Fruit fly (Drosophila melanogaster) whole organism, embryonic: ENCODE results near the gene bor.
A peak's percentile ranks its signal among the peaks of the same experiment; 100 is the strongest.

ENCODE experiments used
- B-H2 ChIP-seq: fragments of 200-800 bp; sonication (Bioruptor generic); optimal IDR thresholded peaks from 2 replicates; lab custom pipeline; 2018; ENCODE audit warnings: missing biosample characterization, mild to moderate bottlenecking, missing genetic modification characterization
- BtbVII ChIP-seq: fragments of 200-800 bp; sonication (Bioruptor generic); optimal IDR thresholded peaks from 3 replicates; lab custom pipeline; 2017; ENCODE audit warnings: missing biosample characterization, mild to moderate bottlenecking, missing genetic modification characterization
- CG1024 ChIP-seq: fragments of 200-800 bp; sonication (Bioruptor generic); IDR thresholded peaks from 2 replicates; pipeline ENCODE4 v1.3.6; 2022; ENCODE audit warnings: missing biosample characterization, missing genetic modification characterization
- CG10959 ChIP-seq: fragments of 200-800 bp; sonication (Bioruptor generic); IDR thresholded peaks from 2 replicates; pipeline ENCODE4 v1.3.6; 2022; ENCODE audit warnings: missing biosample characterization, missing genetic modification characterization
- CG1529 ChIP-seq: fragments of 200-800 bp; sonication (Bioruptor generic); optimal IDR thresholded peaks from 3 replicates; lab custom pipeline; 2018; ENCODE audit warnings: missing biosample characterization, missing genetic modification characterization
- CG16813 ChIP-seq: fragments of 200-800 bp; sonication (Bioruptor generic); IDR thresholded peaks from 3 replicates; pipeline ENCODE4 v1.3.6; 2022; ENCODE audit warnings: missing biosample characterization, missing genetic modification characterization; ENCODE audit not compliant: partially characterized antibody
- CG17359 ChIP-seq: fragments of 200-800 bp; sonication (Bioruptor generic); optimal IDR thresholded peaks from 3 replicates; lab custom pipeline; 2018; ENCODE audit warnings: missing biosample characterization, mild to moderate bottlenecking, missing genetic modification characterization, moderate library complexity
- CG1832 ChIP-seq: fragments of 200-800 bp; sonication (Bioruptor generic); optimal IDR thresholded peaks from 2 replicates; lab custom pipeline; 2017; ENCODE audit warnings: missing biosample characterization, mild to moderate bottlenecking, missing genetic modification characterization, inconsistent platforms
- CG18599 ChIP-seq: fragments of 200-800 bp; sonication (Bioruptor generic); optimal IDR thresholded peaks from 3 replicates; lab custom pipeline; 2017; ENCODE audit warnings: missing biosample characterization, missing genetic modification characterization, mild to moderate bottlenecking, moderate library complexity, missing genetic modification reagents
- CG3407 ChIP-seq: fragments of 200-800 bp; sonication (Bioruptor generic); optimal IDR thresholded peaks from 2 replicates; lab custom pipeline; 2018; ENCODE audit warnings: missing biosample characterization, mild to moderate bottlenecking, missing genetic modification characterization
- CG34224 ChIP-seq: fragments of 200-800 bp; sonication (Bioruptor generic); IDR thresholded peaks from 3 replicates; pipeline ENCODE4 v1.3.6; 2022; ENCODE audit warnings: missing biosample characterization, missing genetic modification characterization; ENCODE audit not compliant: partially characterized antibody
- CG4404 ChIP-seq: fragments of 200-800 bp; sonication (Bioruptor generic); IDR thresholded peaks from 2 replicates; pipeline ENCODE4 v1.3.6; 2022; ENCODE audit warnings: missing biosample characterization, missing genetic modification characterization
- CG6272 ChIP-seq: fragments of 200-800 bp; sonication (Bioruptor generic); IDR thresholded peaks from 2 replicates; pipeline ENCODE4 v1.3.6; 2022; ENCODE audit warnings: missing biosample characterization, missing genetic modification characterization
- CG7271 ChIP-seq: fragments of 200-800 bp; sonication (Bioruptor generic); optimal IDR thresholded peaks from 2 replicates; lab custom pipeline; 2018; ENCODE audit warnings: missing biosample characterization, mild to moderate bottlenecking, missing genetic modification characterization, moderate library complexity
- CG9876 ChIP-seq: fragments of 200-800 bp; sonication (Bioruptor generic); optimal IDR thresholded peaks from 2 replicates; lab custom pipeline; 2016; ENCODE audit warnings: missing biosample characterization, missing genetic modification characterization
- Camta ChIP-seq: fragments of 200-800 bp; sonication (Bioruptor generic); optimal IDR thresholded peaks from 2 replicates; lab custom pipeline; 2016; ENCODE audit warnings: missing biosample characterization, missing genetic modification characterization
- Dad ChIP-seq: fragments of 200-800 bp; sonication (Bioruptor generic); optimal IDR thresholded peaks from 3 replicates; lab custom pipeline; 2016; ENCODE audit warnings: missing biosample characterization, missing genetic modification characterization
- Dbx ChIP-seq: fragments of 200-800 bp; sonication (Bioruptor generic); IDR thresholded peaks from 3 replicates; pipeline ENCODE4 v1.3.6; 2022; ENCODE audit warnings: missing biosample characterization, missing genetic modification characterization
- Dip3 ChIP-seq: fragments of 200-800 bp; sonication (Bioruptor generic); optimal IDR thresholded peaks from 3 replicates; lab custom pipeline; 2016; ENCODE audit warnings: missing biosample characterization, missing genetic modification characterization
- Fer2 ChIP-seq: fragments of 200-800 bp; sonication (Bioruptor generic); optimal IDR thresholded peaks from 2 replicates; lab custom pipeline; 2018; ENCODE audit warnings: missing biosample characterization, mild to moderate bottlenecking, missing genetic modification characterization, moderate library complexity
- GATAe ChIP-seq: fragments of 200-800 bp; sonication (Bioruptor generic); conservative IDR thresholded peaks from 2 replicates; pipeline ENCODE4 v1.3.6; 2022; ENCODE audit warnings: missing biosample characterization, missing genetic modification characterization
- Hmx ChIP-seq: fragments of 200-800 bp; sonication (Bioruptor generic); optimal IDR thresholded peaks from 2 replicates; lab custom pipeline; 2016; ENCODE audit warnings: missing biosample characterization, missing genetic modification characterization
- Hr78 ChIP-seq, 2 experiments: fragments of 200-800 bp in 1 of 2; fragments of >200 bp in 1 of 2; sonication (Bioruptor generic) in 1 of 2; optimal IDR thresholded peaks; 2 replicates each; lab custom pipeline; 2017 to 2019; ENCODE audit warnings: missing biosample characterization in 2 of 2, missing genetic modification characterization in 2 of 2, mild to moderate bottlenecking in 1 of 2, moderate library complexity in 1 of 2
- MESR4 ChIP-seq: fragments of 200-800 bp; sonication (Bioruptor generic); optimal IDR thresholded peaks from 2 replicates; lab custom pipeline; 2018; ENCODE audit warnings: missing biosample characterization, mild to moderate bottlenecking, missing genetic modification characterization, moderate library complexity
- Meics ChIP-seq: fragments of 200-800 bp; sonication (Bioruptor generic); optimal IDR thresholded peaks from 2 replicates; lab custom pipeline; 2017; ENCODE audit warnings: missing biosample characterization, mild to moderate bottlenecking, missing genetic modification characterization
- Nf-YA ChIP-seq: fragments of 200-800 bp; sonication (Bioruptor generic); IDR thresholded peaks from 2 replicates; pipeline ENCODE4 v1.3.6; 2022; ENCODE audit warnings: missing biosample characterization, missing genetic modification characterization
- Side ChIP-seq: fragments of 200-800 bp; sonication (Bioruptor generic); optimal IDR thresholded peaks from 2 replicates; lab custom pipeline; 2016; ENCODE audit warnings: missing biosample characterization, missing genetic modification characterization
- Sry-δ ChIP-seq: fragments of 200-800 bp; sonication (Bioruptor generic); optimal IDR thresholded peaks from 2 replicates; lab custom pipeline; 2016; ENCODE audit warnings: missing biosample characterization, missing genetic modification characterization
- Trl ChIP-seq, 3 experiments: fragments of >200 bp in 2 of 3; fragments of 200-800 bp in 1 of 3; sonication (Bioruptor generic) in 1 of 3; optimal IDR thresholded peaks; 2 replicates in 1 of 3; 3 replicates in 2 of 3; lab custom pipeline; 2016 to 2017; ENCODE audit warnings: missing biosample characterization in 1 of 3, missing genetic modification characterization in 1 of 3
- Vsx1 ChIP-seq: fragments of 200-800 bp; sonication (Bioruptor generic); optimal IDR thresholded peaks from 2 replicates; lab custom pipeline; 2017; ENCODE audit warnings: missing biosample characterization, mild to moderate bottlenecking, missing genetic modification characterization, missing genetic modification reagents
- YL-1 ChIP-seq: fragments of 200-800 bp; sonication (Bioruptor generic); optimal IDR thresholded peaks from 3 replicates; lab custom pipeline; 2017; ENCODE audit warnings: missing biosample characterization, mild to moderate bottlenecking, missing genetic modification characterization
- ac ChIP-seq: fragments of 200-800 bp; sonication (Bioruptor generic); optimal IDR thresholded peaks from 3 replicates; lab custom pipeline; 2017; ENCODE audit warnings: missing biosample characterization, mild to moderate bottlenecking, missing genetic modification characterization
- ap ChIP-seq: fragments of 200-800 bp; sonication (Bioruptor generic); IDR thresholded peaks from 2 replicates; pipeline ENCODE4 v1.3.6; 2022; ENCODE audit warnings: missing biosample characterization, missing genetic modification characterization
- ash1 ChIP-seq: fragments of 200-800 bp; sonication (Bioruptor generic); optimal IDR thresholded peaks from 2 replicates; lab custom pipeline; 2018; ENCODE audit warnings: missing biosample characterization, mild to moderate bottlenecking, missing genetic modification characterization
- br ChIP-seq: fragments of >200 bp; optimal IDR thresholded peaks from 2 replicates; lab custom pipeline; 2017
- bsh ChIP-seq, 2 experiments: fragments of 200-800 bp; sonication (Bioruptor generic); optimal IDR thresholded peaks; 2 replicates each; lab custom pipeline; 2017 to 2018; ENCODE audit warnings: mild to moderate bottlenecking in 2 of 2, missing biosample characterization in 2 of 2, missing genetic modification characterization in 2 of 2, moderate library complexity in 1 of 2
- cas ChIP-seq: fragments of 200-800 bp; sonication (Bioruptor generic); IDR thresholded peaks from 2 replicates; pipeline ENCODE4 v1.3.6; 2022; ENCODE audit warnings: missing biosample characterization, missing genetic modification characterization
- cg ChIP-seq: fragments of 200-800 bp; sonication (Bioruptor generic); optimal IDR thresholded peaks from 3 replicates; lab custom pipeline; 2019; ENCODE audit warnings: missing biosample characterization, mild to moderate bottlenecking, missing genetic modification characterization, moderate library complexity
- dan ChIP-seq: fragments of 200-800 bp; sonication (Bioruptor generic); IDR thresholded peaks from 2 replicates; pipeline ENCODE4 v1.3.6; 2022; ENCODE audit warnings: missing biosample characterization, missing genetic modification characterization
- exex ChIP-seq: fragments of 200-800 bp; sonication (Bioruptor generic); optimal IDR thresholded peaks from 4 replicates; lab custom pipeline; 2018; ENCODE audit warnings: missing biosample characterization, mild to moderate bottlenecking, missing genetic modification characterization, moderate library complexity
- hkb ChIP-seq, 2 experiments: fragments of 200-800 bp in 1 of 2; fragments of >200 bp in 1 of 2; sonication (Bioruptor generic) in 1 of 2; IDR thresholded peaks in 1 of 2; optimal IDR thresholded peaks in 1 of 2; 2 replicates each; pipeline versions ENCODE4 v1.3.6 to Lab custom; 2017 to 2022; ENCODE audit warnings: missing biosample characterization in 1 of 2, missing genetic modification characterization in 1 of 2
- kni ChIP-seq: fragments of 200-800 bp; sonication (Bioruptor generic); optimal IDR thresholded peaks from 3 replicates; lab custom pipeline; 2017; ENCODE audit warnings: mild to moderate bottlenecking, missing biosample characterization, missing genetic modification reagents, missing genetic modification characterization
- lilli ChIP-seq: fragments of 200-800 bp; sonication (Bioruptor generic); optimal IDR thresholded peaks from 3 replicates; lab custom pipeline; 2016; ENCODE audit warnings: missing biosample characterization, missing genetic modification characterization
- mirr ChIP-seq: fragments of 200-800 bp; sonication (Bioruptor generic); optimal IDR thresholded peaks from 3 replicates; lab custom pipeline; 2018; ENCODE audit warnings: missing biosample characterization, mild to moderate bottlenecking, missing genetic modification characterization
- pros ChIP-seq: fragments of 200-800 bp; sonication (Bioruptor generic); optimal IDR thresholded peaks from 3 replicates; lab custom pipeline; 2019; ENCODE audit warnings: missing biosample characterization, mild to moderate bottlenecking, missing genetic modification characterization, moderate library complexity
- sens-2 ChIP-seq: fragments of 200-800 bp; sonication (Bioruptor generic); IDR thresholded peaks from 2 replicates; pipeline ENCODE4 v1.3.6; 2022; ENCODE audit warnings: missing biosample characterization, missing genetic modification characterization
- slp2 ChIP-seq: fragments of 200-800 bp; sonication (Bioruptor generic); optimal IDR thresholded peaks from 2 replicates; lab custom pipeline; 2016; ENCODE audit warnings: missing biosample characterization, missing genetic modification characterization
- tgo ChIP-seq: fragments of 200-800 bp; sonication (Bioruptor generic); IDR thresholded peaks from 3 replicates; pipeline ENCODE4 v1.3.6; 2022; ENCODE audit warnings: missing biosample characterization, missing genetic modification characterization
- tx ChIP-seq: fragments of 200-800 bp; sonication (Bioruptor generic); optimal IDR thresholded peaks from 2 replicates; lab custom pipeline; 2016; ENCODE audit warnings: missing biosample characterization, missing genetic modification characterization
- usp ChIP-seq: fragments of >200 bp; optimal IDR thresholded peaks from 2 replicates; lab custom pipeline; 2017; ENCODE audit warnings: missing biosample characterization, missing genetic modification characterization
- z ChIP-seq: fragments of 200-800 bp; sonication (Bioruptor generic); IDR thresholded peaks from 3 replicates; pipeline ENCODE4 v1.3.6; 2022; ENCODE audit warnings: missing biosample characterization, missing genetic modification characterization

The bor gene

dm6 chr3R:16284901-16285300 is 21.0 kb upstream of the bor start (continued):
- TF ChIP-seq Dad (GFP tag; lab: Kevin White, UChicago) (no peak), CG4404 (GFP tag; lab: Robert Waterston, UW) (no peak), dan (GFP tag; lab: Robert Waterston, UW) (no peak), CG3407 (GFP tag; lab: Kevin White, UChicago) (no peak), slp2 (GFP tag; lab: Kevin White, UChicago) (no peak), Nf-YA (GFP tag; lab: Robert Waterston, UW) (0 out of 2 replicates have a peak, but pooled peaks have one; percentile 29), bsh (GFP tag; optimal IDR thresholded peaks at IDR 0.05; lab: Kevin White, UChicago) (no peak), CG6272 (no peak), CG16813 (GFP tag; lab: Robert Waterston, UW) (no peak), tgo (GFP tag; lab: Robert Waterston, UW) (no peak), cg (GFP tag; lab: Kevin White, UChicago) (peak; percentile 90), br (no peak), CG34224 (no peak), BtbVII (no peak), Sry-δ (no peak), Hr78 (GFP tag; optimal IDR thresholded peaks at IDR 0.05; lab: Kevin White, UChicago) (peak in 1 of 2 experiments; percentile 97), pros (GFP tag; lab: Kevin White, UChicago) (peak; percentile 55), CG9876 (GFP tag; lab: Kevin White, UChicago) (no peak), exex (tag; lab: Kevin White, UChicago) (peak; percentile 38), Side (GFP tag; lab: Kevin White, UChicago) (no peak), sens-2 (no peak), Trl (optimal IDR thresholded peaks at IDR 0.05; lab: Kevin White, UChicago) (peak; percentile 54 to 58), Trl (GFP tag; optimal IDR thresholded peaks at IDR 0.05; lab: Kevin White, UChicago) (no peak), kni (peak; percentile 9), CG18599 (GFP tag; lab: Kevin White, UChicago) (no peak), Vsx1 (peak; percentile 76), lilli (GFP tag; lab: Kevin White, UChicago) (no peak), Meics (GFP tag; lab: Kevin White, UChicago) (no peak), MESR4 (no peak), CG10959 (GFP tag; lab: Robert Waterston, UW) (no peak), ap (GFP tag; lab: Robert Waterston, UW) (no peak), GATAe (GFP tag; lab: Robert Waterston, UW) (peak; percentile 54), CG1832 (GFP tag; lab: Kevin White, UChicago) (no peak), Hmx (no peak), Camta (GFP tag; lab: Kevin White, UChicago) (no peak), usp (GFP tag; lab: Kevin White, UChicago) (no peak), ac (no peak), B-H2 (no peak), ash1 (GFP tag; lab: Kevin White, UChicago) (no peak), CG1024 (GFP tag; lab: Robert Waterston, UW) (no peak), cas (no peak), CG17359 (tag; lab: Kevin White, UChicago) (no peak), tx (GFP tag; lab: Kevin White, UChicago) (no peak), hkb (optimal IDR thresholded peaks at IDR 0.05; lab: Kevin White, UChicago) (no peak), hkb (GFP tag; IDR thresholded peaks at IDR 0.05; lab: Robert Waterston, UW) (no peak), mirr (peak; percentile 39), YL-1 (no peak), z (GFP tag; lab: Robert Waterston, UW) (peak; percentile 95), Fer2 (tag; lab: Kevin White, UChicago) (no peak), Dip3 (GFP tag; lab: Kevin White, UChicago) (no peak), CG1529 (GFP tag; lab: Kevin White, UChicago) (no peak), Dbx (GFP tag; lab: Robert Waterston, UW) (no peak), CG7271 (no peak)
